Worm (Caenorhabditis elegans) whole organism, L4/young adult: ENCODE results near the gene K09F6.3.

Experiments used
- dao-5 ChIP-seq: sonication (generic microtip); optimal IDR thresholded peaks from 2 replicates; lab custom pipeline; 2016; ENCODE audit warnings: missing genotype, missing genetic modification characterization, moderate library complexity, missing compliant biosample characterization
- him-1 ChIP-seq: sonication (generic microtip); optimal IDR thresholded peaks from 2 replicates; lab custom pipeline; 2016; ENCODE audit warnings: missing genotype, missing genetic modification reagents, missing genetic modification characterization, missing compliant biosample characterization

- TF ChIP-seq him-1 (tag; lab: Kevin White, UChicago), result no peak
- no peak for TF ChIP-seq dao-5 (tag; lab: Kevin White, UChicago)
Observed at ce11 chrII:2236352-2236751, 18.6 kb upstream of the K09F6.3 start.
